Worm (Caenorhabditis elegans): ENCODE measurements around the gene rab-39.

ce11 chrII:9345794-9346193 lies 23.1 kb upstream of the rab-39 start:
- TF ChIP-seq cog-1 (tag; optimal IDR thresholded peaks at IDR 0.05) (no peak), flt-1 (GFP tag; IDR thresholded peaks at IDR 0.05) (no peak), ztf-29 (GFP tag; IDR thresholded peaks at IDR 0.05) (no peak), med-1 (GFP tag; optimal IDR thresholded peaks at IDR 0.05; ENCODE audit: insufficient read depth) (no peak)
